Fruit fly (Drosophila melanogaster) whole organism, prepupa: ENCODE data around the gene CG7101.

Experiments used
- Blimp-1 ChIP-seq: fragments of 200-800 bp; sonication (Bioruptor generic); optimal IDR thresholded peaks from 3 replicates; lab custom pipeline; 2017; ENCODE audit warnings: missing biosample characterization, missing genetic modification characterization, mild to moderate bottlenecking, moderate library complexity, missing genetic modification reagents
- CG10631 ChIP-seq: fragments of 200-800 bp; sonication (Bioruptor generic); optimal IDR thresholded peaks from 2 replicates; lab custom pipeline; 2016; ENCODE audit warnings: missing biosample characterization, missing genetic modification characterization
- CG11294 ChIP-seq: fragments of 200-800 bp; sonication (Bioruptor generic); IDR thresholded peaks from 2 replicates; pipeline ENCODE4 v1.3.6; 2022; ENCODE audit warnings: missing biosample characterization, missing genetic modification characterization
- CG11762 ChIP-seq: fragments of 200-800 bp; sonication (Bioruptor generic); optimal IDR thresholded peaks from 3 replicates; lab custom pipeline; 2016; ENCODE audit warnings: missing biosample characterization, missing genetic modification characterization; ENCODE audit not compliant: insufficient read depth
- CG15336 ChIP-seq: fragments of 200-800 bp; sonication (Bioruptor generic); IDR thresholded peaks from 2 replicates; pipeline ENCODE4 v1.3.6; 2022; ENCODE audit warnings: missing biosample characterization, missing genetic modification characterization
- CG3032 ChIP-seq: fragments of 200-800 bp; optimal IDR thresholded peaks from 2 replicates; lab custom pipeline; 2019; ENCODE audit warnings: missing biosample characterization, mild to moderate bottlenecking, missing genetic modification characterization, moderate library complexity
- CG34406 ChIP-seq: fragments of 200-800 bp; sonication (Bioruptor generic); optimal IDR thresholded peaks from 3 replicates; lab custom pipeline; 2016; ENCODE audit warnings: missing biosample characterization, missing genetic modification characterization
- CG4318 ChIP-seq: fragments of 200-800 bp; sonication (Bioruptor generic); optimal IDR thresholded peaks from 3 replicates; lab custom pipeline; 2017; ENCODE audit warnings: missing biosample characterization, mild to moderate bottlenecking, missing genetic modification characterization
- CG6163 ChIP-seq: fragments of 200-800 bp; sonication (Bioruptor generic); IDR thresholded peaks from 3 replicates; pipeline ENCODE4 v1.3.6; 2022; ENCODE audit warnings: missing biosample characterization, missing genetic modification characterization
- CG6276 ChIP-seq: fragments of 200-800 bp; sonication (Bioruptor generic); optimal IDR thresholded peaks from 2 replicates; lab custom pipeline; 2017; ENCODE audit warnings: missing biosample characterization, mild to moderate bottlenecking, missing genetic modification characterization
- CG6792 ChIP-seq: fragments of 200-800 bp; sonication (Bioruptor generic); optimal IDR thresholded peaks from 3 replicates; lab custom pipeline; 2016; ENCODE audit warnings: missing biosample characterization, missing genetic modification characterization
- CG8119 ChIP-seq: fragments of 200-800 bp; sonication (Bioruptor generic); IDR thresholded peaks from 3 replicates; pipeline ENCODE4 v1.3.6; 2022; ENCODE audit warnings: missing biosample characterization, missing genetic modification characterization
- CG8632 ChIP-seq: fragments of 200-800 bp; sonication (Bioruptor generic); optimal IDR thresholded peaks from 3 replicates; lab custom pipeline; 2016; ENCODE audit warnings: missing biosample characterization, missing genetic modification characterization
- CG9139 ChIP-seq: fragments of 200-800 bp; sonication (Bioruptor generic); optimal IDR thresholded peaks from 3 replicates; lab custom pipeline; 2017; ENCODE audit warnings: missing biosample characterization, mild to moderate bottlenecking, missing genetic modification characterization
- Eip75B ChIP-seq: fragments of 200-800 bp; sonication (Bioruptor generic); optimal IDR thresholded peaks from 3 replicates; lab custom pipeline; 2016; ENCODE audit warnings: missing biosample characterization, missing genetic modification characterization
- Eip78C ChIP-seq: fragments of 200-800 bp; sonication (Bioruptor generic); peaks from one replicate; lab custom pipeline; 2016; ENCODE audit warnings: missing biosample characterization, missing genetic modification characterization
- Eip93F ChIP-seq: fragments of 200-800 bp; sonication (Bioruptor generic); optimal IDR thresholded peaks from 2 replicates; lab custom pipeline; 2016; ENCODE audit warnings: missing biosample characterization, mild to moderate bottlenecking, missing genetic modification characterization
- Gug ChIP-seq: fragments of 200-800 bp; sonication (Bioruptor generic); IDR thresholded peaks from 2 replicates; pipeline ENCODE4 v1.3.6; 2022; ENCODE audit warnings: missing biosample characterization, missing genetic modification characterization
- Hr39 ChIP-seq: fragments of 200-800 bp; sonication (Bioruptor generic); optimal IDR thresholded peaks from 2 replicates; lab custom pipeline; 2016; ENCODE audit warnings: missing biosample characterization, missing genetic modification characterization
- Hr4 ChIP-seq: fragments of 200-800 bp; sonication (Bioruptor generic); optimal IDR thresholded peaks from 3 replicates; lab custom pipeline; 2016; ENCODE audit warnings: missing biosample characterization, missing genetic modification characterization
- Lpt ChIP-seq: fragments of 200-800 bp; sonication (Bioruptor generic); optimal IDR thresholded peaks from 3 replicates; lab custom pipeline; 2016; ENCODE audit warnings: missing biosample characterization, missing genetic modification characterization
- OdsH ChIP-seq: fragments of 200-800 bp; sonication (Bioruptor generic); optimal IDR thresholded peaks from 3 replicates; lab custom pipeline; 2016; ENCODE audit warnings: missing biosample characterization, missing genetic modification characterization
- Sox102F ChIP-seq: fragments of 200-800 bp; sonication (Bioruptor generic); optimal IDR thresholded peaks from 2 replicates; lab custom pipeline; 2016; ENCODE audit warnings: missing biosample characterization, mild to moderate bottlenecking, missing genetic modification characterization
- Sox14 ChIP-seq: fragments of 200-800 bp; sonication (Bioruptor generic); optimal IDR thresholded peaks from 3 replicates; lab custom pipeline; 2016; ENCODE audit warnings: missing biosample characterization, missing genetic modification characterization
- Sox15 ChIP-seq: fragments of 200-800 bp; sonication (Bioruptor generic); optimal IDR thresholded peaks from 3 replicates; lab custom pipeline; 2016; ENCODE audit warnings: missing biosample characterization, missing genetic modification characterization
- cyc ChIP-seq: fragments of 200-800 bp; sonication (Bioruptor generic); optimal IDR thresholded peaks from 3 replicates; lab custom pipeline; 2016; ENCODE audit warnings: missing biosample characterization, missing genetic modification characterization
- dac ChIP-seq: fragments of 200-800 bp; sonication (Bioruptor generic); optimal IDR thresholded peaks from 2 replicates; lab custom pipeline; 2017; ENCODE audit warnings: missing biosample characterization, mild to moderate bottlenecking, missing genetic modification characterization
- dsx ChIP-seq: fragments of 200-800 bp; optimal IDR thresholded peaks from 3 replicates; lab custom pipeline; 2019; ENCODE audit warnings: missing biosample characterization, mild to moderate bottlenecking, missing genetic modification characterization, moderate library complexity; ENCODE audit not compliant: poor library complexity, severe bottlenecking
- eg ChIP-seq: fragments of 200-800 bp; sonication (Bioruptor generic); IDR thresholded peaks from 3 replicates; pipeline ENCODE4 v1.3.6; 2022; ENCODE audit warnings: missing biosample characterization, missing genetic modification characterization
- esn ChIP-seq: fragments of 200-800 bp; sonication (Bioruptor generic); optimal IDR thresholded peaks from 2 replicates; lab custom pipeline; 2016; ENCODE audit warnings: missing biosample characterization, mild to moderate bottlenecking, missing genetic modification characterization, moderate library complexity
- fkh ChIP-seq: fragments of 200-800 bp; sonication (Bioruptor generic); optimal IDR thresholded peaks from 3 replicates; lab custom pipeline; 2017; ENCODE audit warnings: missing biosample characterization, mild to moderate bottlenecking, missing genetic modification characterization, moderate library complexity
- net ChIP-seq: fragments of 200-800 bp; sonication (Bioruptor generic); optimal IDR thresholded peaks from 3 replicates; lab custom pipeline; 2016; ENCODE audit warnings: missing biosample characterization, missing genetic modification characterization
- pdm3 ChIP-seq: fragments of 200-800 bp; sonication (Bioruptor generic); optimal IDR thresholded peaks from 3 replicates; lab custom pipeline; 2016; ENCODE audit warnings: missing biosample characterization, missing genetic modification characterization
- salr ChIP-seq, 2 experiments: fragments of 200-800 bp; sonication (Bioruptor generic); optimal IDR thresholded peaks; 3 replicates each; lab custom pipeline; 2016 to 2018; ENCODE audit warnings: missing biosample characterization in 2 of 2, missing genetic modification characterization in 2 of 2, mild to moderate bottlenecking in 1 of 2
- ss ChIP-seq, 2 experiments: fragments of 200-800 bp; sonication (Bioruptor generic); optimal IDR thresholded peaks; 2 replicates in 1 of 2; 3 replicates in 1 of 2; lab custom pipeline; 2017 to 2018; ENCODE audit warnings: mild to moderate bottlenecking in 2 of 2, missing biosample characterization in 2 of 2, missing genetic modification characterization in 2 of 2, moderate library complexity in 1 of 2
- svp ChIP-seq: fragments of 200-800 bp; sonication (Bioruptor generic); peaks from one replicate; lab custom pipeline; 2016; ENCODE audit warnings: missing biosample characterization, missing genetic modification characterization
- topi ChIP-seq: fragments of 200-800 bp; sonication (Bioruptor generic); optimal IDR thresholded peaks from 3 replicates; lab custom pipeline; 2016; ENCODE audit warnings: missing biosample characterization, missing genetic modification characterization

Gene CG7101

dm6 chrX:18800167-18800566 lies 30.2 kb upstream of the CG7101 start (continued):
- TF ChIP-seq Gug (GFP tag; lab: Robert Waterston, UW), result 0 out of 2 replicates have a peak, but pooled peaks have one; percentile 21
- TF ChIP-seq CG3032 (tag; lab: Kevin White, UChicago), result peak; percentile 63
- TF ChIP-seq Sox14, result peak; percentile 56
- peak; percentile 34 for TF ChIP-seq CG6276

dm6 chrX:18801293-18801692 lies 29.1 kb upstream of the CG7101 start:
- TF ChIP-seq CG8119 (GFP tag; lab: Robert Waterston, UW), result no peak
- peak in 1 of 2 experiments; percentile 39 for TF ChIP-seq ss (GFP tag; optimal IDR thresholded peaks at IDR 0.05; lab: Kevin White, UChicago)

dm6 chrX:18805036-18805435 lies 25.4 kb upstream of the CG7101 start:
- TF ChIP-seq Eip75B (GFP tag; lab: Kevin White, UChicago) (no peak), esn (GFP tag; lab: Kevin White, UChicago) (no peak), OdsH (GFP tag; lab: Kevin White, UChicago) (no peak), pdm3 (GFP tag; lab: Kevin White, UChicago) (no peak), Sox14 (no peak), topi (GFP tag; lab: Kevin White, UChicago) (no peak), CG15336 (GFP tag; lab: Robert Waterston, UW) (no peak), dsx (GFP tag; lab: Kevin White, UChicago) (no peak), Hr39 (GFP tag; lab: Kevin White, UChicago) (no peak), Sox15 (GFP tag; lab: Kevin White, UChicago) (no peak), CG6792 (no peak), CG8632 (GFP tag; lab: Kevin White, UChicago) (no peak), Sox102F (GFP tag; lab: Kevin White, UChicago) (no peak), CG3032 (tag; lab: Kevin White, UChicago) (no peak), salr (GFP tag; optimal IDR thresholded peaks at IDR 0.05; lab: Kevin White, UChicago) (no peak), svp (no peak), CG11762 (GFP tag; lab: Kevin White, UChicago) (no peak)

DNA sequence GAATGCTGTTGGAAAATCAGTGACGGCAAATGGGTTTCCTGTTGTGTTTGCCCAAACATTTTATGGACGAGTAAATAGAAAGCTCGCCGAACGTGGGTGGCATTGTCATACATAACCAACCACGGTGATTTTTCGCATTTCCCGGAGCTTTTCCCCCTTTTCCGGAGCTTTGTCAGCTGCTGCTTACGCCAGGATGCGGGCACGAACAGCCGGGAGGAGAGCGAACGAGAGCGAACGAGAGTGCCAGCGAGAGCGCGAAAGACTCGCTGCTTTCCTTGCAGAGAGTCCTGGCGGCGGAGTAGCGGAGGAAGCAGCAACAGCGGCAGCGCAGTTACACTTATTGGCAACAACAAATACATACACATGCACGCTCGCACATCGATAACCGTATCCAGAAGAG lies 24.0 kb upstream of the CG7101 start, which contains the start of gene CG7058:
TSS of gene CG7058 (plus strand) at position 330 of the 400 bp plus-strand sequence.
- TF ChIP-seq Hr4 (GFP tag; lab: Kevin White, UChicago) (no peak), CG11294 (GFP tag; lab: Robert Waterston, UW) (no peak), fkh (GFP tag; lab: Kevin White, UChicago) (no peak), dac (GFP tag; lab: Kevin White, UChicago) (no peak), Lpt (GFP tag; lab: Kevin White, UChicago) (no peak), net (no peak), CG6163 (GFP tag; lab: Robert Waterston, UW) (no peak), CG15336 (GFP tag; lab: Robert Waterston, UW) (no peak), topi (GFP tag; lab: Kevin White, UChicago) (no peak), eg (no peak)

DNA sequence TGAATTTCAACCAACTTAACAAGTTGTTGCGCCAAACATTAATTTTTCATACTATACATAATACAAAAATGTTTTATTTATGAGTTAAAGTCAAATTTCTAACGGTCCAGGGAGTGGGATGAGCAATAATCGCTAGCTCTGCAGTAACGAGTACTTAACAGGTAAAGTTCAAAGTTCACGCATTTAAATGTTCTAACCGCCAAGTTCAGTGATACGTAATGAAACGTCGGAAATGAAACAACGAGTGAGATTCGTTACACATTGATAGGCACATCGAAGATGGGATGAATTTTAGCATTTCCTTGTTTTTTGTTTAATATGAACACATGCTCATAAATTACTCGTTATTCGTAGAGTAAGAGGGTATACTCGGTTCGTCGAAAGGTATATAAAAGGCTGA lies 18.3 kb upstream of the CG7101 start:
- no peak for TF ChIP-seq CG34406
- TF ChIP-seq CG11294 (GFP tag; lab: Robert Waterston, UW), result no peak
- no peak for TF ChIP-seq cyc (GFP tag; lab: Kevin White, UChicago)
- no peak for TF ChIP-seq Eip93F
- no peak for TF ChIP-seq CG6163 (GFP tag; lab: Robert Waterston, UW)
- TF ChIP-seq Eip75B (GFP tag; lab: Kevin White, UChicago), result no peak
- no peak for TF ChIP-seq CG15336 (GFP tag; lab: Robert Waterston, UW)
- TF ChIP-seq Blimp-1 (GFP tag; lab: Kevin White, UChicago), result no peak
- no peak for TF ChIP-seq Eip78C (GFP tag; lab: Kevin White, UChicago)
- no peak for TF ChIP-seq esn (GFP tag; lab: Kevin White, UChicago)
- no peak for TF ChIP-seq CG11762 (GFP tag; lab: Kevin White, UChicago)
- no peak for TF ChIP-seq CG4318 (GFP tag; lab: Kevin White, UChicago)
- no peak for TF ChIP-seq topi (GFP tag; lab: Kevin White, UChicago)
- TF ChIP-seq Sox102F (GFP tag; lab: Kevin White, UChicago), result no peak
- no peak for TF ChIP-seq CG10631
- TF ChIP-seq Hr4 (GFP tag; lab: Kevin White, UChicago), result no peak
- TF ChIP-seq CG9139 (GFP tag; lab: Kevin White, UChicago), result no peak
